Fruit fly (Drosophila melanogaster): ENCODE results near the gene CG31626.

The CG31626 gene

dm6 chr2L:21237048-21237747 is 665 bp upstream of the CG31626 start, which contains the start of gene Hr39 (continued):
- no peak for TF ChIP-seq CG13424 (tag; optimal IDR thresholded peaks at IDR 0.05)
- no peak for TF ChIP-seq CG4730 (GFP tag; IDR thresholded peaks at IDR 0.05)
- no peak for TF ChIP-seq h (optimal IDR thresholded peaks at IDR 0.05)
- no peak for TF ChIP-seq bowl (GFP tag; IDR thresholded peaks at IDR 0.05)
- TF ChIP-seq CG4360 (GFP tag; IDR thresholded peaks at IDR 0.05), result no peak
- no peak for TF ChIP-seq sima (GFP tag; optimal IDR thresholded peaks at IDR 0.05)
- TF ChIP-seq CG15479 (GFP tag; optimal IDR thresholded peaks at IDR 0.05), result no peak
- TF ChIP-seq CG17829 (tag; optimal IDR thresholded peaks at IDR 0.05), result peak; percentile 32
- peak; percentile 40 for TF ChIP-seq pita (GFP tag; optimal IDR thresholded peaks at IDR 0.05)
- TF ChIP-seq CG7839 (tag; optimal IDR thresholded peaks at IDR 0.05), result peak; percentile 14
- TF ChIP-seq run (tag; optimal IDR thresholded peaks at IDR 0.05), result peak; percentile 20
- no peak for TF ChIP-seq br (optimal IDR thresholded peaks at IDR 0.05)
- peak; percentile 78 for TF ChIP-seq Sin3A (optimal IDR thresholded peaks at IDR 0.05)
- TF ChIP-seq CG9876 (GFP tag; optimal IDR thresholded peaks at IDR 0.05), result no peak
- TF ChIP-seq pzg (GFP tag; optimal IDR thresholded peaks at IDR 0.05), result peak; percentile 97
- no peak for TF ChIP-seq Usf (GFP tag; optimal IDR thresholded peaks at IDR 0.05)
- no peak for TF ChIP-seq prd (optimal IDR thresholded peaks at IDR 0.05)
- no peak for TF ChIP-seq prd (GFP tag; IDR thresholded peaks at IDR 0.05)
- TF ChIP-seq corto (GFP tag; optimal IDR thresholded peaks at IDR 0.05), result no peak
- TF ChIP-seq CG12104 (GFP tag; optimal IDR thresholded peaks at IDR 0.05), result no peak
- no peak for TF ChIP-seq Oli (tag; optimal IDR thresholded peaks at IDR 0.05)
- TF ChIP-seq CG8478 (optimal IDR thresholded peaks at IDR 0.05), result peak; percentile 60
- TF ChIP-seq CG3065 (GFP tag; optimal IDR thresholded peaks at IDR 0.05), result no peak
- no peak for TF ChIP-seq CG10654 (GFP tag; optimal IDR thresholded peaks at IDR 0.05)
- TF ChIP-seq CG2129 (GFP tag; IDR thresholded peaks at IDR 0.05; ENCODE audit: partially characterized antibody), result no peak
- no peak for TF ChIP-seq lmd (GFP tag; IDR thresholded peaks at IDR 0.05)
- no peak for TF ChIP-seq CG3407 (GFP tag; optimal IDR thresholded peaks at IDR 0.05)
- no peak for TF ChIP-seq inv (GFP tag; IDR thresholded peaks at IDR 0.05; ENCODE audit: partially characterized antibody)
- TF ChIP-seq Xbp1 (GFP tag; optimal IDR thresholded peaks at IDR 0.05), result peak; percentile 10
- peak; percentile 55 for TF ChIP-seq abd-A (tag; optimal IDR thresholded peaks at IDR 0.05)
- TF ChIP-seq sisA (GFP tag; IDR thresholded peaks at IDR 0.05), result no peak
- TF ChIP-seq CG8924 (tag; optimal IDR thresholded peaks at IDR 0.05), result peak; percentile 58
- TF ChIP-seq CG4328 (GFP tag; optimal IDR thresholded peaks at IDR 0.05), result peak; percentile 51
- no peak for TF ChIP-seq Rfx (GFP tag; IDR thresholded peaks at IDR 0.05)
- no peak for TF ChIP-seq H2.0 (GFP tag; IDR thresholded peaks at IDR 0.05)
- TF ChIP-seq Myb (GFP tag; optimal IDR thresholded peaks at IDR 0.05), result peak; percentile 77
- TF ChIP-seq Meics (GFP tag; optimal IDR thresholded peaks at IDR 0.05), result peak; percentile 28
- TF ChIP-seq CG18764 (GFP tag; optimal IDR thresholded peaks at IDR 0.05), result peak; percentile 49
- TF ChIP-seq CoRest (tag; optimal IDR thresholded peaks at IDR 0.05), result peak; percentile 57
- TF ChIP-seq CG16863 (GFP tag; optimal IDR thresholded peaks at IDR 0.05), result no peak
- peak; percentile 50 for TF ChIP-seq CG8290 (GFP tag; optimal IDR thresholded peaks at IDR 0.05)
- TF ChIP-seq CG8290 (tag; optimal IDR thresholded peaks at IDR 0.05), result peak in 1 of 2 experiments; percentile 79
- no peak for TF ChIP-seq Dbx (GFP tag; IDR thresholded peaks at IDR 0.05)
- peak; percentile 41 for TF ChIP-seq CG9609 (GFP tag; optimal IDR thresholded peaks at IDR 0.05)
- TF ChIP-seq Ravus (GFP tag; IDR thresholded peaks at IDR 0.05), result no peak
- no peak for TF ChIP-seq CG1529 (GFP tag; optimal IDR thresholded peaks at IDR 0.05)
- no peak for TF ChIP-seq ci (GFP tag; IDR thresholded peaks at IDR 0.05)
- no peak for TF ChIP-seq Chrac-16 (GFP tag; optimal IDR thresholded peaks at IDR 0.05)
- TF ChIP-seq so (GFP tag; IDR thresholded peaks at IDR 0.05), result no peak
- no peak for TF ChIP-seq crc (GFP tag; optimal IDR thresholded peaks at IDR 0.05)
- no peak for TF ChIP-seq CG18262 (tag; optimal IDR thresholded peaks at IDR 0.05)
- peak; percentile 21 for TF ChIP-seq vfl (GFP tag; optimal IDR thresholded peaks at IDR 0.05)
- no peak for TF ChIP-seq zfh2 (GFP tag; optimal IDR thresholded peaks at IDR 0.05)
- no peak for TF ChIP-seq aop (GFP tag; IDR thresholded peaks at IDR 0.05)

Measured in whole organism, embryonic.